Worm (Caenorhabditis elegans) whole organism, L2 larva: ENCODE results near the gene H12D21.9.

Source experiments
- ceh-16 ChIP-seq: fragments of 150-350 bp; optimal IDR thresholded peaks from 2 replicates; lab custom pipeline; 2014; ENCODE audit warnings: missing biosample characterization, missing genetic modification characterization
- egl-27 ChIP-seq: sonication (generic microtip); optimal IDR thresholded peaks from 3 replicates; lab custom pipeline; 2017; ENCODE audit warnings: missing biosample characterization, missing genetic modification reagents, missing genetic modification characterization
- lin-13 ChIP-seq: fragments of 150-350 bp; optimal IDR thresholded peaks from 2 replicates; lab custom pipeline; 2014; ENCODE audit warnings: missing biosample characterization, missing genetic modification reagents, missing genetic modification characterization
- nhr-11 ChIP-seq: fragments of 150-350 bp; optimal IDR thresholded peaks from 2 replicates; lab custom pipeline; 2014; ENCODE audit warnings: missing biosample characterization, missing genetic modification characterization
- nhr-21 ChIP-seq: fragments of 150-350 bp; optimal IDR thresholded peaks from 2 replicates; lab custom pipeline; 2014; ENCODE audit warnings: missing biosample characterization, missing genetic modification characterization
- unc-62 ChIP-seq: fragments of 150-350 bp; optimal IDR thresholded peaks from 2 replicates; lab custom pipeline; 2014; ENCODE audit warnings: missing biosample characterization, missing genetic modification reagents, missing genetic modification characterization
- ztf-1 ChIP-seq: fragments of 200-800 bp; sonication (Bioruptor generic); conservative IDR thresholded peaks from 2 replicates; pipeline ENCODE4 v1.3.6; 2022; ENCODE audit warnings: missing genetic modification characterization, missing compliant biosample characterization

ce11 chrV:14853739-14854138 is 55.5 kb downstream of the H12D21.9 start:
- TF ChIP-seq lin-13 (GFP tag; lab: Kevin White, UChicago), result no peak
- no peak for TF ChIP-seq unc-62 (GFP tag; lab: Kevin White, UChicago)
- no peak for TF ChIP-seq nhr-11 (tag; lab: Kevin White, UChicago)
- TF ChIP-seq ztf-1 (GFP tag; lab: Robert Waterston, UW), result no peak
- TF ChIP-seq nhr-21 (tag; lab: Kevin White, UChicago), result no peak
- no peak for TF ChIP-seq ceh-16
- TF ChIP-seq egl-27, result no peak
